Fruit fly (Drosophila melanogaster) whole organism, embryonic: ENCODE results near the gene CG14644.

Experiments used
- ATbp ChIP-seq: fragments of 200-800 bp; sonication (Bioruptor generic); optimal IDR thresholded peaks from 2 replicates; lab custom pipeline; 2017; ENCODE audit warnings: missing biosample characterization, mild to moderate bottlenecking, missing genetic modification characterization, missing genetic modification reagents
- Atf6 ChIP-seq: fragments of 200-800 bp; sonication (Bioruptor generic); IDR thresholded peaks from 2 replicates; pipeline ENCODE4 v1.3.6; 2022; ENCODE audit warnings: missing biosample characterization, missing genetic modification characterization
- CG10979 ChIP-seq: fragments of 200-800 bp; sonication (Bioruptor generic); optimal IDR thresholded peaks from 2 replicates; lab custom pipeline; 2018; ENCODE audit warnings: missing biosample characterization, mild to moderate bottlenecking, missing genetic modification characterization, moderate library complexity
- CG3995 ChIP-seq: fragments of 200-800 bp; sonication (Bioruptor generic); optimal IDR thresholded peaks from 3 replicates; lab custom pipeline; 2016; ENCODE audit warnings: missing biosample characterization, missing genetic modification characterization
- D19A ChIP-seq: fragments of 200-800 bp; optimal IDR thresholded peaks from 3 replicates; lab custom pipeline; 2019; ENCODE audit warnings: missing biosample characterization, mild to moderate bottlenecking, missing genetic modification characterization, moderate library complexity
- HLH3B ChIP-seq: fragments of 200-800 bp; sonication (Bioruptor generic); IDR thresholded peaks from 2 replicates; pipeline ENCODE4 v1.3.6; 2022; ENCODE audit warnings: missing biosample characterization, missing genetic modification characterization
- HmgD ChIP-seq: fragments of 200-800 bp; sonication (Bioruptor generic); optimal IDR thresholded peaks from 3 replicates; lab custom pipeline; 2016; ENCODE audit warnings: missing biosample characterization, missing genetic modification characterization
- Lpt ChIP-seq: fragments of >200 bp; optimal IDR thresholded peaks from 2 replicates; lab custom pipeline; 2018; ENCODE audit warnings: missing biosample characterization, missing genetic modification characterization
- chm ChIP-seq: fragments of 200-800 bp; sonication (Bioruptor generic); IDR thresholded peaks from 2 replicates; pipeline ENCODE4 v1.3.6; 2022; ENCODE audit warnings: missing biosample characterization, missing genetic modification characterization
- hkb ChIP-seq, 2 experiments: fragments of 200-800 bp in 1 of 2; fragments of >200 bp in 1 of 2; sonication (Bioruptor generic) in 1 of 2; IDR thresholded peaks in 1 of 2; optimal IDR thresholded peaks in 1 of 2; 2 replicates each; pipeline versions ENCODE4 v1.3.6 to Lab custom; 2017 to 2022; ENCODE audit warnings: missing biosample characterization in 1 of 2, missing genetic modification characterization in 1 of 2
- kay ChIP-seq: fragments of 200-800 bp; sonication (Bioruptor generic); optimal IDR thresholded peaks from 2 replicates; lab custom pipeline; 2016; ENCODE audit warnings: missing biosample characterization, missing genetic modification characterization
- ttk ChIP-seq: fragments of 200-800 bp; sonication (Bioruptor generic); IDR thresholded peaks from 2 replicates; pipeline ENCODE4 v2.1.2; 2022; ENCODE audit warnings: missing biosample characterization, missing genetic modification characterization

DNA sequence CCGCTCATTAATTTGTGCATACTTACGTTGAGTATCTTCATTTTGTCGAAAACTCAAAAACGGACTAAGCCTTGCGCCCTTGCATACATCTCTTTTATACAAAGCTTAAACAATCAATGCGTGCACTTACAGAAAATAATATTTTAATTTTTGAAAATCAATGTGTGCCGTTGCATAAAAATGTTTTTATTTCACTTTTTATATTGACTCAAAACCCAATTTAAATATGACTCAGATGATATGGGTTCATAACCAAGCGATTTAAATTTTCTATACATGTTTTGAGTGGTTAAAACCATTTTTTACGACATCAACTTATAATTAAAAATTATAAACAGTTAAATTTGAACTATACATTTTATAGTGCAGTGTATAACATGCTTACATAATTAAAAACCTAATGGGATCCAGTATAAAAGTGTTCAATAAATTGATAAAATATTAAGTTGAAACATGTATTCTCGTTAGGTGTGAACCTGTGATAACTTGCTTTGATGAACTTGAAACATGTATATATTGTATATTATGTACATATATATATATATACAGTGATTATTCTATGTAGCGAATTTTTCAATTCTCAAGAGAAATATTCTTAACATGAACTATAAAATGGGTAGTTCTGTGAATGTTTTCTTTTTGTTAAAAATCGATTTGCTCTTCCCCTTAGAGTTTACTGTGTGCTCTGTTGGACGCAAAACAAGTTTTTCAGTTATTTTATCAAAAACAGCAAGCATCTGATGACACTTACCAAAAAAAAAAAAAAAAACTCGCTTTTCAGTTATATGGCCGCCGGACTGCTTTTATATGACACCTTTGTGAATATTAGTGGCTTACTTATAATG lies 9.5 kb downstream of the CG14644 start, which contains the start of gene CG34305:
- no peak for TF ChIP-seq CG3995
- no peak for TF ChIP-seq HLH3B (GFP tag; lab: Robert Waterston, UW)
- TF ChIP-seq D19A (tag; lab: Kevin White, UChicago) = no peak
- TF ChIP-seq kay (GFP tag; lab: Kevin White, UChicago) = no peak
- no peak for TF ChIP-seq ttk (GFP tag; lab: Robert Waterston, UW)
- no peak for TF ChIP-seq Lpt (GFP tag; lab: Kevin White, UChicago)
- TF ChIP-seq CG10979 (tag; lab: Kevin White, UChicago) = no peak
- TF ChIP-seq chm = no peak
- TF ChIP-seq Atf6 = no peak
- TF ChIP-seq HmgD (GFP tag; lab: Kevin White, UChicago) = no peak
- TF ChIP-seq ATbp = no peak
- TF ChIP-seq hkb (optimal IDR thresholded peaks at IDR 0.05; lab: Kevin White, UChicago) = no peak
- no peak for TF ChIP-seq hkb (GFP tag; IDR thresholded peaks at IDR 0.05; lab: Robert Waterston, UW)
